Worm (Caenorhabditis elegans) whole organism, late embryonic: Measurements from ENCODE around the gene K02E11.10.

ENCODE experiments used
- K02D7.2 ChIP-seq: sonication (generic microtip); optimal IDR thresholded peaks from 2 replicates; lab custom pipeline; 2017; ENCODE audit warnings: mild to moderate bottlenecking, missing genetic modification characterization, missing compliant biosample characterization
- ama-1 ChIP-seq: fragments of 150-350 bp; optimal IDR thresholded peaks from 2 replicates; lab custom pipeline; 2014
- fkh-6 ChIP-seq: sonication (generic microtip); optimal IDR thresholded peaks from 2 replicates; lab custom pipeline; 2016; ENCODE audit warnings: missing genetic modification characterization, missing compliant biosample characterization
- pqm-1 ChIP-seq: sonication (generic microtip); optimal IDR thresholded peaks from 2 replicates; lab custom pipeline; 2016; ENCODE audit warnings: missing genetic modification characterization, missing compliant biosample characterization
- ref-2 ChIP-seq: sonication (generic microtip); optimal IDR thresholded peaks from 2 replicates; lab custom pipeline; 2016; ENCODE audit warnings: missing genetic modification characterization, missing compliant biosample characterization

DNA sequence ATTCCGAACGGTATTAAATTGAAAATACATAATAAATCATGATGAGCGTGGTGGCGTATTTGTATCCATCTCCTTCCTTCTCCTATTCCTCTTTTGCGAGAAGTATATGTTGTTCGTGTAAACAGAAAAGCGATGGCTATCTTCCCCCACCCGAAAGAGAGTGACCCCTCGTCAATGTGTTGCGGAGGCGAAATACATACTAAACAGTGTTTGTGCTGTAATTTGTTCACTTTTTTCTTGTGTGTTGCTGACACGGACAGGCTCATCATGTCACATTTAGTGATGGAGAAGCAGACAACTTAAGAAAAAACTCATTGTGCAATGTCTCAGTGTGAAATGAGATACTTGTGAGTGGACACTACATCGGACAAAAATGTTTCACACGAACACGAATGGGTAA, 9.3 kb downstream of the K02E11.10 start:
- TF ChIP-seq fkh-6 (tag; lab: Kevin White, UChicago) (no peak), pqm-1 (tag; lab: Kevin White, UChicago) (no peak), ama-1 (lab: Kevin White, UChicago) (no peak), K02D7.2 (no peak), ref-2 (no peak)
